Worm (Caenorhabditis elegans) whole organism, young adult: ENCODE data around the gene T05B4.12.

Experiments used
- C06A6.2 ChIP-seq: fragments of 200-800 bp; sonication (Bioruptor generic); conservative IDR thresholded peaks from 2 replicates; pipeline ENCODE4 v1.3.6; 2022; ENCODE audit warnings: missing genetic modification characterization, missing compliant biosample characterization
- F22D6.2 ChIP-seq: sonication (generic microtip); optimal IDR thresholded peaks from 2 replicates; lab custom pipeline; 2016; ENCODE audit warnings: mild to moderate bottlenecking, missing genetic modification characterization, missing compliant biosample characterization
- F49E8.2 ChIP-seq: sonication (generic microtip); optimal IDR thresholded peaks from 3 replicates; lab custom pipeline; 2017; ENCODE audit warnings: missing genetic modification characterization, mild to moderate bottlenecking, missing compliant biosample characterization, antibody characterized with exemption, moderate library complexity; ENCODE audit not compliant: insufficient read depth
- atf-7 ChIP-seq: sonication (generic microtip); optimal IDR thresholded peaks from 2 replicates; lab custom pipeline; 2017; ENCODE audit warnings: mild to moderate bottlenecking, missing genetic modification characterization, missing compliant biosample characterization
- lag-1 ChIP-seq: fragments of 200-800 bp; sonication (Bioruptor generic); IDR thresholded peaks from 2 replicates; pipeline ENCODE4 v1.3.6; 2022; ENCODE audit warnings: missing genetic modification reagents, missing genetic modification characterization, missing compliant biosample characterization
- let-607 ChIP-seq, 2 experiments: fragments of 200-800 bp in 1 of 2; sonication (Bioruptor generic) in 1 of 2; sonication (generic microtip) in 1 of 2; optimal IDR thresholded peaks; 2 replicates each; lab custom pipeline; 2016 to 2018; ENCODE audit warnings: mild to moderate bottlenecking in 2 of 2, missing compliant biosample characterization in 2 of 2, missing genetic modification characterization in 2 of 2, moderate library complexity in 2 of 2, missing genotype in 1 of 2
- mcd-1 ChIP-seq: fragments of 200-800 bp; sonication (Bioruptor generic); IDR thresholded peaks from 2 replicates; pipeline ENCODE4 v1.3.6; 2022; ENCODE audit warnings: missing genetic modification reagents, missing genetic modification characterization, missing compliant biosample characterization
- pha-4 ChIP-seq: fragments of 150-350 bp; sonication (generic microtip); optimal IDR thresholded peaks from 2 replicates; lab custom pipeline; 2014; ENCODE audit warnings: missing biosample characterization, missing genetic modification reagents, missing genetic modification characterization
- snpc-1.3 ChIP-seq: sonication (generic microtip); optimal IDR thresholded peaks from 2 replicates; lab custom pipeline; 2017; ENCODE audit warnings: missing genetic modification characterization, mild to moderate bottlenecking, missing compliant biosample characterization, antibody characterized with exemption, moderate library complexity, missing genotype, missing genetic modification reagents; ENCODE audit not compliant: insufficient read depth
- snpc-4 ChIP-seq, 5 experiments: fragments of 150-350 bp in 1 of 5; sonication (generic microtip) in 4 of 5; optimal IDR thresholded peaks; 2 replicates each; lab custom pipeline; 2014 to 2018; ENCODE audit warnings: missing genetic modification characterization in 5 of 5, missing biosample characterization in 3 of 5, antibody characterized with exemption in 2 of 5, mild to moderate bottlenecking in 2 of 5, missing compliant biosample characterization in 2 of 5, missing genotype in 2 of 5, moderate library complexity in 2 of 5, missing genetic modification reagents in 1 of 5
- unc-130 ChIP-seq: sonication (generic microtip); optimal IDR thresholded peaks from 2 replicates; lab custom pipeline; 2016; ENCODE audit warnings: missing genetic modification reagents, missing genetic modification characterization, missing compliant biosample characterization
- unc-62 ChIP-seq: fragments of 150-350 bp; optimal IDR thresholded peaks from 2 replicates; lab custom pipeline; 2014; ENCODE audit warnings: missing biosample characterization, missing genetic modification reagents, missing genetic modification characterization
- ztf-18 ChIP-seq: sonication (generic microtip); optimal IDR thresholded peaks from 2 replicates; lab custom pipeline; 2016; ENCODE audit warnings: missing genotype, mild to moderate bottlenecking, missing genetic modification characterization, missing compliant biosample characterization
- ztf-22 ChIP-seq: fragments of 200-800 bp; sonication (Bioruptor generic); optimal IDR thresholded peaks from 2 replicates; lab custom pipeline; 2018; ENCODE audit warnings: mild to moderate bottlenecking, missing genetic modification characterization, moderate library complexity, missing compliant biosample characterization

DNA sequence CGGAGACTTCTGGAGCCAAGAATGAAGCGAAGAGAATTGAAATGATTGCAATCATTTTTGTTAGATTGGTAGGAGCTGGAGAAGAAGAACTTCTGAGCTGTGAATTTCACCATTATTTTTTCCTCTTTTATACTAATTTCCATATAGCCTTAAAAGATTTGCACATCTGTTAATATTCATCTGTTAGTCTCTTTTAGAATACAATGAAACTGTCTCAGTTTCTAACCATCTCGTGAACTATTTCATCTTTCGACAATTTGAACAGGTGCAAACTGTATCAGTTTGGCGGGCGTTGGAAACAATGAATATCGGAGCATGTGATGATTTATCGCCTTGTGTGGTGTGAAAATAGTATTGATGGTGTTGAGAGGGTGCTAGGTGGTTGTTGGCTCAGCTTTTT, 3.4 kb downstream of the T05B4.12 start, which contains the start of gene phat-5:
- TF ChIP-seq mcd-1 (GFP tag; lab: Robert Waterston, UW) = no peak
- no peak for TF ChIP-seq atf-7 (tag; lab: Kevin White, UChicago)
- no peak for TF ChIP-seq unc-62
- TF ChIP-seq snpc-4 (GFP tag; optimal IDR thresholded peaks at IDR 0.05; lab: Kevin White, UChicago) = no peak
- no peak for TF ChIP-seq snpc-4 (tag; optimal IDR thresholded peaks at IDR 0.05; lab: Kevin White, UChicago)
- TF ChIP-seq F22D6.2 (tag; lab: Kevin White, UChicago) = no peak
- TF ChIP-seq snpc-1.3 (tag; lab: Kevin White, UChicago) = no peak
- TF ChIP-seq ztf-22 = no peak
- no peak for TF ChIP-seq F49E8.2 (tag; lab: Kevin White, UChicago)
- no peak for TF ChIP-seq C06A6.2 (GFP tag; lab: Robert Waterston, UW)
- TF ChIP-seq pha-4 = no peak
- no peak for TF ChIP-seq let-607 (tag; optimal IDR thresholded peaks at IDR 0.05; lab: Kevin White, UChicago)
- TF ChIP-seq unc-130 = no peak
- TF ChIP-seq ztf-18 (tag; lab: Kevin White, UChicago) = no peak
- no peak for TF ChIP-seq lag-1 (GFP tag; lab: Robert Waterston, UW)
